Worm (Caenorhabditis elegans) whole organism, L4/young adult: ENCODE results near the gene his-63.

Experiments used
- W03F9.2 ChIP-seq: fragments of 150-350 bp; optimal IDR thresholded peaks from 2 replicates; lab custom pipeline; 2014; ENCODE audit warnings: missing biosample characterization, missing genetic modification characterization
- dao-5 ChIP-seq: sonication (generic microtip); optimal IDR thresholded peaks from 2 replicates; lab custom pipeline; 2016; ENCODE audit warnings: missing genotype, missing genetic modification characterization, moderate library complexity, missing compliant biosample characterization
- him-1 ChIP-seq: sonication (generic microtip); optimal IDR thresholded peaks from 2 replicates; lab custom pipeline; 2016; ENCODE audit warnings: missing genotype, missing genetic modification reagents, missing genetic modification characterization, missing compliant biosample characterization

- TF ChIP-seq dao-5 (tag; lab: Kevin White, UChicago) (no peak), him-1 (tag; lab: Kevin White, UChicago) (no peak), W03F9.2 (tag; lab: Kevin White, UChicago) (no peak)
These were observed 46.3 kb upstream of the his-63 start for ce11 chrIV:11452928-11453327.
